Fruit fly (Drosophila melanogaster) whole organism, embryonic: ENCODE data around the gene CG44001.

Experiments used
- Aef1 ChIP-seq: fragments of 200-800 bp; sonication (Bioruptor generic); IDR thresholded peaks from 3 replicates; pipeline ENCODE4 v1.3.6; 2022; ENCODE audit warnings: missing biosample characterization, missing genetic modification characterization
- C15 ChIP-seq: fragments of 200-800 bp; sonication (Bioruptor generic); IDR thresholded peaks from 3 replicates; pipeline ENCODE4 v1.3.6; 2022; ENCODE audit warnings: missing biosample characterization, missing genetic modification characterization
- CG10147 ChIP-seq: fragments of 200-800 bp; sonication (Bioruptor generic); optimal IDR thresholded peaks from 2 replicates; lab custom pipeline; 2019; ENCODE audit warnings: missing biosample characterization, mild to moderate bottlenecking, missing genetic modification characterization, moderate library complexity
- CG10979 ChIP-seq: fragments of 200-800 bp; sonication (Bioruptor generic); optimal IDR thresholded peaks from 2 replicates; lab custom pipeline; 2018; ENCODE audit warnings: missing biosample characterization, mild to moderate bottlenecking, missing genetic modification characterization, moderate library complexity
- CG11560 ChIP-seq: fragments of 200-800 bp; sonication (Bioruptor generic); IDR thresholded peaks from 3 replicates; pipeline ENCODE4 v1.3.6; 2022; ENCODE audit warnings: missing biosample characterization, missing genetic modification characterization
- CG12219 ChIP-seq: fragments of 200-800 bp; sonication (Bioruptor generic); optimal IDR thresholded peaks from 3 replicates; lab custom pipeline; 2018; ENCODE audit warnings: missing biosample characterization, mild to moderate bottlenecking, missing genetic modification characterization
- CG14441 ChIP-seq: fragments of 200-800 bp; sonication (Bioruptor generic); IDR thresholded peaks from 2 replicates; pipeline ENCODE4 v1.3.6; 2022; ENCODE audit warnings: missing biosample characterization, missing genetic modification characterization
- CG14860 ChIP-seq: fragments of 200-800 bp; sonication (Bioruptor generic); IDR thresholded peaks from 3 replicates; pipeline ENCODE4 v1.3.6; 2022; ENCODE audit warnings: missing biosample characterization, missing genetic modification characterization; ENCODE audit not compliant: partially characterized antibody
- CG15696 ChIP-seq: fragments of 200-800 bp; sonication (Bioruptor generic); optimal IDR thresholded peaks from 2 replicates; lab custom pipeline; 2019; ENCODE audit warnings: missing biosample characterization, mild to moderate bottlenecking, missing genetic modification characterization, moderate library complexity
- CG16863 ChIP-seq: fragments of 200-800 bp; sonication (Bioruptor generic); optimal IDR thresholded peaks from 3 replicates; lab custom pipeline; 2016; ENCODE audit warnings: missing biosample characterization, missing genetic modification characterization
- CG17829 ChIP-seq: fragments of 200-800 bp; optimal IDR thresholded peaks from 2 replicates; lab custom pipeline; 2019; ENCODE audit warnings: missing biosample characterization, mild to moderate bottlenecking, missing genetic modification characterization, moderate library complexity
- CG32532 ChIP-seq: fragments of 200-800 bp; sonication (Bioruptor generic); IDR thresholded peaks from 2 replicates; pipeline ENCODE4 v1.3.6; 2022; ENCODE audit warnings: missing biosample characterization, missing genetic modification characterization
- CG34224 ChIP-seq: fragments of 200-800 bp; sonication (Bioruptor generic); IDR thresholded peaks from 3 replicates; pipeline ENCODE4 v1.3.6; 2022; ENCODE audit warnings: missing biosample characterization, missing genetic modification characterization; ENCODE audit not compliant: partially characterized antibody
- CG5953 ChIP-seq: fragments of 200-800 bp; sonication (Bioruptor generic); IDR thresholded peaks from 2 replicates; pipeline ENCODE4 v1.3.6; 2022; ENCODE audit warnings: missing biosample characterization, missing genetic modification characterization
- CG7271 ChIP-seq: fragments of 200-800 bp; sonication (Bioruptor generic); optimal IDR thresholded peaks from 2 replicates; lab custom pipeline; 2018; ENCODE audit warnings: missing biosample characterization, mild to moderate bottlenecking, missing genetic modification characterization, moderate library complexity
- CG7839 ChIP-seq: fragments of 200-800 bp; sonication (Bioruptor generic); optimal IDR thresholded peaks from 3 replicates; lab custom pipeline; 2018; ENCODE audit warnings: missing biosample characterization, mild to moderate bottlenecking, missing genetic modification characterization, moderate library complexity
- CG8290 ChIP-seq, 3 experiments: fragments of 200-800 bp; sonication (Bioruptor generic); optimal IDR thresholded peaks; 2 replicates each; lab custom pipeline; 2016 to 2019; ENCODE audit warnings: missing biosample characterization in 3 of 3, missing genetic modification characterization in 3 of 3, mild to moderate bottlenecking in 2 of 3, moderate library complexity in 1 of 3
- CG9215 ChIP-seq: fragments of 200-800 bp; sonication (Bioruptor generic); IDR thresholded peaks from 2 replicates; pipeline ENCODE4 v1.3.6; 2022; ENCODE audit warnings: missing biosample characterization, missing genetic modification characterization
- Doc2 ChIP-seq: fragments of 200-800 bp; sonication (Bioruptor generic); IDR thresholded peaks from 2 replicates; pipeline ENCODE4 v1.3.6; 2022; ENCODE audit warnings: missing biosample characterization, missing genetic modification characterization
- Dp ChIP-seq: fragments of 200-800 bp; sonication (Bioruptor generic); optimal IDR thresholded peaks from 2 replicates; lab custom pipeline; 2018; ENCODE audit warnings: missing biosample characterization, mild to moderate bottlenecking, missing genetic modification characterization, moderate library complexity
- Dref ChIP-seq: fragments of 200-800 bp; sonication (Bioruptor generic); IDR thresholded peaks from 2 replicates; pipeline ENCODE4 v1.3.6; 2022; ENCODE audit warnings: missing biosample characterization, missing genetic modification characterization
- ERR ChIP-seq: fragments of 200-800 bp; sonication (Bioruptor generic); optimal IDR thresholded peaks from 2 replicates; lab custom pipeline; 2016; ENCODE audit warnings: missing biosample characterization, missing genetic modification characterization
- H15 ChIP-seq: fragments of 200-800 bp; sonication (Bioruptor generic); IDR thresholded peaks from 3 replicates; pipeline ENCODE4 v1.3.6; 2022; ENCODE audit warnings: missing biosample characterization, missing genetic modification characterization
- Meics ChIP-seq: fragments of 200-800 bp; sonication (Bioruptor generic); optimal IDR thresholded peaks from 2 replicates; lab custom pipeline; 2017; ENCODE audit warnings: missing biosample characterization, mild to moderate bottlenecking, missing genetic modification characterization
- Opbp ChIP-seq: fragments of 200-800 bp; sonication (Bioruptor generic); IDR thresholded peaks from 3 replicates; pipeline ENCODE4 v1.3.6; 2022; ENCODE audit warnings: missing biosample characterization, missing genetic modification characterization; ENCODE audit not compliant: partially characterized antibody
- Trl ChIP-seq, 3 experiments: fragments of >200 bp in 2 of 3; fragments of 200-800 bp in 1 of 3; sonication (Bioruptor generic) in 1 of 3; optimal IDR thresholded peaks; 2 replicates in 1 of 3; 3 replicates in 2 of 3; lab custom pipeline; 2016 to 2017; ENCODE audit warnings: missing biosample characterization in 1 of 3, missing genetic modification characterization in 1 of 3
- ase ChIP-seq: fragments of 200-800 bp; sonication (Bioruptor generic); IDR thresholded peaks from 3 replicates; pipeline ENCODE4 v1.3.6; 2022; ENCODE audit warnings: missing biosample characterization, missing genetic modification characterization
- ash1 ChIP-seq: fragments of 200-800 bp; sonication (Bioruptor generic); optimal IDR thresholded peaks from 2 replicates; lab custom pipeline; 2018; ENCODE audit warnings: missing biosample characterization, mild to moderate bottlenecking, missing genetic modification characterization
- ato ChIP-seq: fragments of 200-800 bp; sonication (Bioruptor generic); IDR thresholded peaks from 2 replicates; pipeline ENCODE4 v1.3.6; 2022; ENCODE audit warnings: missing biosample characterization, missing genetic modification characterization; ENCODE audit not compliant: partially characterized antibody
- bab2 ChIP-seq: fragments of 200-800 bp; sonication (Bioruptor generic); optimal IDR thresholded peaks from 2 replicates; lab custom pipeline; 2016; ENCODE audit warnings: missing biosample characterization, missing genetic modification characterization
- bbx ChIP-seq: fragments of 200-800 bp; sonication (Bioruptor generic); IDR thresholded peaks from 2 replicates; pipeline ENCODE4 v1.3.6; 2022; ENCODE audit warnings: missing biosample characterization, missing genetic modification characterization; ENCODE audit not compliant: partially characterized antibody
- bcd ChIP-seq: fragments of 200-800 bp; sonication (Bioruptor generic); optimal IDR thresholded peaks from 2 replicates; lab custom pipeline; 2017; ENCODE audit warnings: missing biosample characterization, mild to moderate bottlenecking, missing genetic modification characterization
- btn ChIP-seq: fragments of 200-800 bp; sonication (Bioruptor generic); optimal IDR thresholded peaks from 2 replicates; lab custom pipeline; 2016; ENCODE audit warnings: missing biosample characterization, missing genetic modification characterization
- fd3F ChIP-seq: fragments of 200-800 bp; sonication (Bioruptor generic); optimal IDR thresholded peaks from 2 replicates; lab custom pipeline; 2018; ENCODE audit warnings: missing biosample characterization, mild to moderate bottlenecking, missing genetic modification characterization, moderate library complexity
- gcm ChIP-seq: fragments of 200-800 bp; sonication (Bioruptor generic); optimal IDR thresholded peaks from 2 replicates; lab custom pipeline; 2019; ENCODE audit warnings: missing biosample characterization, mild to moderate bottlenecking, missing genetic modification characterization, moderate library complexity
- gsb-n ChIP-seq: fragments of 200-800 bp; sonication (Bioruptor generic); optimal IDR thresholded peaks from 3 replicates; lab custom pipeline; 2018; ENCODE audit warnings: missing biosample characterization, mild to moderate bottlenecking, missing genetic modification characterization
- hb ChIP-seq: fragments of 200-800 bp; sonication (Bioruptor generic); IDR thresholded peaks from 3 replicates; pipeline ENCODE4 v1.3.6; 2022; ENCODE audit warnings: missing biosample characterization, missing genetic modification characterization; ENCODE audit not compliant: partially characterized antibody
- ind ChIP-seq: fragments of 200-800 bp; sonication (Bioruptor generic); optimal IDR thresholded peaks from 3 replicates; lab custom pipeline; 2016; ENCODE audit warnings: missing biosample characterization, missing genetic modification characterization
- lbe ChIP-seq: fragments of 200-800 bp; sonication (Bioruptor generic); optimal IDR thresholded peaks from 2 replicates; lab custom pipeline; 2016; ENCODE audit warnings: missing biosample characterization, mild to moderate bottlenecking, missing genetic modification characterization
- pros ChIP-seq: fragments of 200-800 bp; sonication (Bioruptor generic); optimal IDR thresholded peaks from 3 replicates; lab custom pipeline; 2019; ENCODE audit warnings: missing biosample characterization, mild to moderate bottlenecking, missing genetic modification characterization, moderate library complexity
- pzg ChIP-seq: fragments of 200-800 bp; sonication (Bioruptor generic); optimal IDR thresholded peaks from 3 replicates; lab custom pipeline; 2018; ENCODE audit warnings: missing biosample characterization, mild to moderate bottlenecking, missing genetic modification characterization, moderate library complexity
- row ChIP-seq: fragments of 200-800 bp; sonication (Bioruptor generic); IDR thresholded peaks from 3 replicates; pipeline ENCODE4 v1.3.6; 2022; ENCODE audit warnings: missing biosample characterization, missing genetic modification characterization
- seq ChIP-seq: fragments of 200-800 bp; sonication (Bioruptor generic); IDR thresholded peaks from 2 replicates; pipeline ENCODE4 v1.3.6; 2022; ENCODE audit warnings: missing biosample characterization, missing genetic modification characterization
- sima ChIP-seq: fragments of 200-800 bp; sonication (Bioruptor generic); optimal IDR thresholded peaks from 2 replicates; lab custom pipeline; 2016; ENCODE audit warnings: missing biosample characterization, missing genetic modification characterization
- slou ChIP-seq: fragments of 200-800 bp; sonication (Bioruptor generic); optimal IDR thresholded peaks from 3 replicates; lab custom pipeline; 2016; ENCODE audit warnings: missing biosample characterization, missing genetic modification characterization
- sob ChIP-seq: fragments of 200-800 bp; sonication (Bioruptor generic); IDR thresholded peaks from 2 replicates; pipeline ENCODE4 v1.3.6; 2022; ENCODE audit warnings: missing biosample characterization, missing genetic modification characterization
- sqz ChIP-seq: fragments of 200-800 bp; sonication (Bioruptor generic); optimal IDR thresholded peaks from 3 replicates; lab custom pipeline; 2018; ENCODE audit warnings: missing biosample characterization, mild to moderate bottlenecking, missing genetic modification characterization
- sr ChIP-seq: fragments of 200-800 bp; sonication (Bioruptor generic); IDR thresholded peaks from 3 replicates; pipeline ENCODE4 v1.3.6; 2022; ENCODE audit warnings: missing biosample characterization, missing genetic modification characterization
- stwl ChIP-seq: fragments of 200-800 bp; sonication (Bioruptor generic); optimal IDR thresholded peaks from 3 replicates; lab custom pipeline; 2018; ENCODE audit warnings: missing biosample characterization, mild to moderate bottlenecking, missing genetic modification characterization, moderate library complexity
- tin ChIP-seq: fragments of 200-800 bp; sonication (Bioruptor generic); optimal IDR thresholded peaks from 3 replicates; lab custom pipeline; 2016; ENCODE audit warnings: missing biosample characterization, missing genetic modification characterization
- z ChIP-seq: fragments of 200-800 bp; sonication (Bioruptor generic); IDR thresholded peaks from 3 replicates; pipeline ENCODE4 v1.3.6; 2022; ENCODE audit warnings: missing biosample characterization, missing genetic modification characterization

CG44001 gene

dm6 chr2L:5058094-5058493 lies 15.0 kb downstream of the CG44001 start, which contains the start of gene Nepl3 (continued):
- TF ChIP-seq ash1 (GFP tag; lab: Kevin White, UChicago) (no peak), pros (no peak), CG11560 (tag; lab: Robert Waterston, UW) (no peak), Dp (GFP tag; lab: Kevin White, UChicago) (peak; percentile 41), CG14860 (no peak), Aef1 (no peak), sob (no peak), ERR (GFP tag; lab: Kevin White, UChicago) (no peak), CG16863 (GFP tag; lab: Kevin White, UChicago) (no peak), ind (no peak), row (GFP tag; lab: Robert Waterston, UW) (peak; percentile 37; the same call in 2 of the 3 replicates), btn (GFP tag; lab: Kevin White, UChicago) (no peak), CG12219 (GFP tag; lab: Kevin White, UChicago) (no peak), slou (GFP tag; lab: Kevin White, UChicago) (no peak), CG5953 (GFP tag; lab: Robert Waterston, UW) (no peak), bab2 (no peak), z (GFP tag; lab: Robert Waterston, UW) (no peak), Meics (GFP tag; lab: Kevin White, UChicago) (no peak), sima (GFP tag; lab: Kevin White, UChicago) (no peak), Dref (GFP tag; lab: Robert Waterston, UW) (no peak), CG32532 (GFP tag; lab: Robert Waterston, UW) (no peak), hb (GFP tag; lab: Robert Waterston, UW) (no peak), CG9215 (GFP tag; lab: Robert Waterston, UW) (no peak), fd3F (GFP tag; lab: Kevin White, UChicago) (no peak), pzg (GFP tag; lab: Kevin White, UChicago) (peak; percentile 28), CG7839 (tag; lab: Kevin White, UChicago) (no peak), tin (GFP tag; lab: Kevin White, UChicago) (no peak), seq (no peak), gcm (no peak), gsb-n (tag; lab: Kevin White, UChicago) (no peak), Doc2 (no peak), CG7271 (no peak), CG8290 (GFP tag; optimal IDR thresholded peaks at IDR 0.05; lab: Kevin White, UChicago) (no peak), CG8290 (tag; optimal IDR thresholded peaks at IDR 0.05; lab: Kevin White, UChicago) (no peak), CG15696 (tag; lab: Kevin White, UChicago) (no peak), ase (GFP tag; lab: Robert Waterston, UW) (no peak), bcd (GFP tag; lab: Kevin White, UChicago) (no peak), stwl (tag; lab: Kevin White, UChicago) (no peak), C15 (GFP tag; lab: Robert Waterston, UW) (no peak), CG10979 (no peak), CG17829 (tag; lab: Kevin White, UChicago) (no peak), lbe (no peak), sr (GFP tag; lab: Robert Waterston, UW) (no peak), H15 (no peak), Opbp (GFP tag; lab: Robert Waterston, UW) (no peak), bbx (GFP tag; lab: Robert Waterston, UW) (peak; percentile 28; the same call in 1 of the 2 replicates), CG10147 (GFP tag; lab: Kevin White, UChicago) (no peak), ato (GFP tag; lab: Robert Waterston, UW) (no peak), sqz (peak; percentile 12), CG14441 (no peak), CG34224 (peak; percentile 63), Trl (optimal IDR thresholded peaks at IDR 0.05; lab: Kevin White, UChicago) (no peak), Trl (GFP tag; optimal IDR thresholded peaks at IDR 0.05; lab: Kevin White, UChicago) (no peak)
